Worm (Caenorhabditis elegans) whole organism, midembryonic: ENCODE data around the gene C44C10.11.

Experiments
- T22C8.4 ChIP-seq: fragments of 200-800 bp; sonication (Bioruptor generic); IDR thresholded peaks from 2 replicates; pipeline ENCODE4 v1.3.6; 2022; ENCODE audit warnings: missing genetic modification characterization, missing compliant biosample characterization
- cog-1 ChIP-seq: sonication (generic microtip); optimal IDR thresholded peaks from 2 replicates; lab custom pipeline; 2016; ENCODE audit warnings: missing genetic modification characterization, missing compliant biosample characterization
- flt-1 ChIP-seq: fragments of 200-800 bp; sonication (Bioruptor generic); IDR thresholded peaks from 2 replicates; pipeline ENCODE4 v1.3.6; 2022; ENCODE audit warnings: missing genetic modification characterization, missing compliant biosample characterization
- klf-2 ChIP-seq: fragments of 200-800 bp; sonication (Bioruptor generic); conservative IDR thresholded peaks from 2 replicates; pipeline ENCODE4 v1.3.6; 2022; ENCODE audit warnings: missing genetic modification reagents, missing genetic modification characterization, missing compliant biosample characterization
- med-1 ChIP-seq: sonication (generic microtip); optimal IDR thresholded peaks from 2 replicates; lab custom pipeline; 2017; ENCODE audit warnings: missing genetic modification characterization, mild to moderate bottlenecking, missing compliant biosample characterization, antibody characterized with exemption, missing genetic modification reagents; ENCODE audit not compliant: insufficient read depth
- ref-1 ChIP-seq: fragments of 200-800 bp; sonication (Bioruptor generic); conservative IDR thresholded peaks from 2 replicates; pipeline ENCODE4 v1.3.6; 2022; ENCODE audit warnings: missing genetic modification reagents, missing genetic modification characterization, missing compliant biosample characterization
- tab-1 ChIP-seq: fragments of 200-800 bp; sonication (Bioruptor generic); IDR thresholded peaks from 2 replicates; pipeline ENCODE4 v1.3.6; 2022; ENCODE audit warnings: missing genetic modification characterization, missing compliant biosample characterization
- ztf-23 ChIP-seq: fragments of 200-800 bp; sonication (Bioruptor generic); IDR thresholded peaks from 2 replicates; pipeline ENCODE4 v1.3.6; 2022; ENCODE audit warnings: missing genetic modification reagents, missing genetic modification characterization, missing compliant biosample characterization
- ztf-29 ChIP-seq: fragments of 200-800 bp; sonication (Bioruptor generic); IDR thresholded peaks from 2 replicates; pipeline ENCODE4 v1.3.6; 2022; ENCODE audit warnings: missing genetic modification reagents, missing genetic modification characterization, missing compliant biosample characterization

DNA sequence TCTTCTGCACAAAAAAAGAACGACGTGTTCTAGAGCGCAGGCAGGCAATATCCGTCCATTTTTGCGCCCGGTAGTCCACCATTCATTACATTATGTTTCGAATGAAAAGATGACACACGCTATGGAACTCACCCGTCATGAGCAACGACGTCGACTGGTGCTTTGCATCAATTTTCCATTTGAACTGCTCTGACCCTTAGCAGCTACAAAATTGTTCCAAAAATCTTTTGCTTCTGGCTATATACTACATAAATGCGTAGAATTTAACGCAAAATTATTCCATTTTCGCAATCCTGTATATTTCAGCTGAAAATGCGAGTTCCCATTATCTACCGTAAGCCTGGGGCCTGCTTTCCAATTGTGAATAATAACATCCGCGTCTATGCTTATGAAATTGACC, 51.8 kb downstream of the C44C10.11 start, which contains the start of gene T04F8.3:
- TF ChIP-seq tab-1 (GFP tag; lab: Robert Waterston, UW) (no peak), flt-1 (GFP tag; lab: Robert Waterston, UW) (no peak), ref-1 (GFP tag; lab: Robert Waterston, UW) (no peak), T22C8.4 (GFP tag; lab: Robert Waterston, UW) (no peak), ztf-29 (GFP tag; lab: Robert Waterston, UW) (no peak), ztf-23 (GFP tag; lab: Robert Waterston, UW) (no peak), cog-1 (tag; lab: Kevin White, UChicago) (no peak), klf-2 (GFP tag; lab: Robert Waterston, UW) (no peak), med-1 (GFP tag; lab: Kevin White, UChicago) (no peak)
